Worm (Caenorhabditis elegans) whole organism, L1 larva: ENCODE data around the gene srx-33.

Experiments
- C16A3.4 ChIP-seq: fragments of 150-350 bp; optimal IDR thresholded peaks from 2 replicates; lab custom pipeline; 2014; ENCODE audit warnings: missing biosample characterization, missing genetic modification characterization
- F16B12.6 ChIP-seq: fragments of 150-350 bp; optimal IDR thresholded peaks from 2 replicates; lab custom pipeline; 2014; ENCODE audit warnings: missing biosample characterization, missing genetic modification characterization
- alr-1 ChIP-seq: fragments of 200-800 bp; sonication (Bioruptor generic); optimal IDR thresholded peaks from 2 replicates; lab custom pipeline; 2018; ENCODE audit warnings: borderline replicate concordance, mild to moderate bottlenecking, missing genetic modification characterization, missing compliant biosample characterization
- aly-2 ChIP-seq: fragments of 150-350 bp; optimal IDR thresholded peaks from 2 replicates; lab custom pipeline; 2014; ENCODE audit warnings: missing biosample characterization, missing genetic modification characterization
- ama-1 ChIP-seq: fragments of 150-350 bp; optimal IDR thresholded peaks from 2 replicates; lab custom pipeline; 2014
- blmp-1 ChIP-seq: fragments of 150-350 bp; optimal IDR thresholded peaks from 2 replicates; lab custom pipeline; 2014; ENCODE audit warnings: missing biosample characterization, missing genetic modification characterization
- ceh-63 ChIP-seq: fragments of 200-800 bp; sonication (Bioruptor generic); optimal IDR thresholded peaks from 2 replicates; lab custom pipeline; 2018; ENCODE audit warnings: mild to moderate bottlenecking, missing genetic modification characterization, missing compliant biosample characterization
- ceh-8 ChIP-seq: fragments of 200-800 bp; sonication (Bioruptor generic); optimal IDR thresholded peaks from 2 replicates; lab custom pipeline; 2018; ENCODE audit warnings: mild to moderate bottlenecking, missing genetic modification characterization, moderate library complexity, missing compliant biosample characterization
- ceh-82 ChIP-seq, 3 experiments: fragments of 150-350 bp in 1 of 3; sonication (generic microtip) in 2 of 3; optimal IDR thresholded peaks; 2 replicates each; lab custom pipeline; 2014 to 2017; ENCODE audit warnings: missing biosample characterization in 3 of 3, missing genetic modification characterization in 3 of 3
- ceh-88 ChIP-seq: fragments of 200-800 bp; sonication (Bioruptor generic); IDR thresholded peaks from 2 replicates; pipeline ENCODE4 v1.3.6; 2022; ENCODE audit warnings: missing genetic modification characterization, missing compliant biosample characterization
- ces-1 ChIP-seq: fragments of 150-350 bp; optimal IDR thresholded peaks from 2 replicates; lab custom pipeline; 2014; ENCODE audit warnings: missing biosample characterization, missing genetic modification reagents, missing genetic modification characterization
- efl-1 ChIP-seq, 4 experiments: fragments of 150-350 bp; optimal IDR thresholded peaks in 3 of 4; peaks in 1 of 4; 1 replicate in 1 of 4; 2 replicates in 3 of 4; lab custom pipeline; 2014; ENCODE audit warnings: missing biosample characterization in 2 of 4, missing genetic modification characterization in 2 of 4, missing genetic modification reagents in 2 of 4
- egl-27 ChIP-seq, 2 experiments: fragments of 150-350 bp in 1 of 2; sonication (generic microtip); optimal IDR thresholded peaks; 3 replicates each; lab custom pipeline; 2017 to 2018; ENCODE audit warnings: missing biosample characterization in 2 of 2, missing genetic modification characterization in 2 of 2, missing genetic modification reagents in 2 of 2
- elt-2 ChIP-seq: sonication (generic microtip); optimal IDR thresholded peaks from 2 replicates; lab custom pipeline; 2016; ENCODE audit warnings: missing genetic modification characterization, mild to moderate bottlenecking, inconsistent platforms, missing compliant biosample characterization, missing genetic modification reagents
- ets-5 ChIP-seq: fragments of 200-800 bp; sonication (Bioruptor generic); IDR thresholded peaks from 2 replicates; pipeline ENCODE4 v1.3.6; 2022; ENCODE audit warnings: missing genetic modification characterization, missing compliant biosample characterization
- fkh-4 ChIP-seq: sonication (generic microtip); optimal IDR thresholded peaks from 2 replicates; lab custom pipeline; 2016; ENCODE audit warnings: missing compliant biosample characterization, missing genetic modification characterization, borderline replicate concordance
- fos-1 ChIP-seq: fragments of 150-350 bp; optimal IDR thresholded peaks from 2 replicates; lab custom pipeline; 2014; ENCODE audit warnings: missing biosample characterization, missing genetic modification characterization
- hlh-17 ChIP-seq: fragments of 200-800 bp; sonication (Bioruptor generic); optimal IDR thresholded peaks from 2 replicates; lab custom pipeline; 2018; ENCODE audit warnings: missing genetic modification characterization, mild to moderate bottlenecking, missing compliant biosample characterization, moderate library complexity, borderline replicate concordance
- hpl-2 ChIP-seq: fragments of 150-350 bp; optimal IDR thresholded peaks from 2 replicates; lab custom pipeline; 2014; ENCODE audit warnings: missing biosample characterization, missing genetic modification reagents, missing genetic modification characterization
- isw-1 ChIP-seq: fragments of 200-800 bp; sonication (Bioruptor generic); IDR thresholded peaks from 2 replicates; pipeline ENCODE4 v1.3.6; 2022; ENCODE audit warnings: missing genetic modification characterization, missing compliant biosample characterization
- lin-14 ChIP-seq: fragments of 200-800 bp; sonication (Bioruptor generic); optimal IDR thresholded peaks from 2 replicates; lab custom pipeline; 2018; ENCODE audit warnings: mild to moderate bottlenecking, missing genetic modification characterization, moderate library complexity, missing compliant biosample characterization
- lin-35 ChIP-seq, 2 experiments: fragments of 150-350 bp; optimal IDR thresholded peaks; 2 replicates each; lab custom pipeline; 2014; ENCODE audit warnings: missing biosample characterization in 2 of 2, missing genetic modification characterization in 2 of 2, missing genetic modification reagents in 2 of 2
- lin-39 ChIP-seq: fragments of 150-350 bp; optimal IDR thresholded peaks from 2 replicates; lab custom pipeline; 2014; ENCODE audit warnings: missing biosample characterization, missing genetic modification reagents, missing genetic modification characterization
- lir-3 ChIP-seq: sonication (generic microtip); optimal IDR thresholded peaks from 2 replicates; lab custom pipeline; 2016; ENCODE audit warnings: mild to moderate bottlenecking, missing genetic modification characterization, moderate library complexity, missing compliant biosample characterization; ENCODE audit not compliant: poor library complexity
- lsy-2 ChIP-seq, 2 experiments: fragments of 150-350 bp; optimal IDR thresholded peaks; 2 replicates each; lab custom pipeline; 2014; ENCODE audit warnings: missing biosample characterization in 2 of 2, missing genetic modification characterization in 2 of 2
- mab-9 ChIP-seq: fragments of 200-800 bp; sonication (Bioruptor generic); IDR thresholded peaks from 2 replicates; pipeline ENCODE4 v1.3.6; 2022; ENCODE audit warnings: missing genetic modification reagents, missing genetic modification characterization, missing compliant biosample characterization
- mdl-1 ChIP-seq, 2 experiments: fragments of 150-350 bp; optimal IDR thresholded peaks; 2 replicates each; lab custom pipeline; 2014 to 2017; ENCODE audit warnings: missing biosample characterization in 2 of 2, missing genetic modification characterization in 2 of 2, inconsistent platforms in 1 of 2
- mef-2 ChIP-seq: fragments of 150-350 bp; optimal IDR thresholded peaks from 2 replicates; lab custom pipeline; 2014; ENCODE audit warnings: missing biosample characterization, missing genetic modification characterization
- nhr-11 ChIP-seq: fragments of 150-350 bp; optimal IDR thresholded peaks from 2 replicates; lab custom pipeline; 2014; ENCODE audit warnings: missing biosample characterization, missing genetic modification characterization
- nhr-12 ChIP-seq: sonication (generic microtip); optimal IDR thresholded peaks from 2 replicates; lab custom pipeline; 2017; ENCODE audit warnings: missing biosample characterization, missing genetic modification characterization
- nhr-19 ChIP-seq: fragments of 200-800 bp; sonication (Bioruptor generic); conservative IDR thresholded peaks from 2 replicates; pipeline ENCODE4 v1.3.6; 2022; ENCODE audit warnings: missing genetic modification characterization, missing compliant biosample characterization
- nhr-20 ChIP-seq: sonication (generic microtip); optimal IDR thresholded peaks from 2 replicates; lab custom pipeline; 2016; ENCODE audit warnings: mild to moderate bottlenecking, missing genetic modification characterization, missing compliant biosample characterization
- nhr-47 ChIP-seq: sonication (generic microtip); optimal IDR thresholded peaks from 2 replicates; lab custom pipeline; 2016; ENCODE audit warnings: mild to moderate bottlenecking, missing genetic modification characterization, moderate library complexity, missing compliant biosample characterization
- nhr-71 ChIP-seq: sonication (generic microtip); optimal IDR thresholded peaks from 2 replicates; lab custom pipeline; 2016; ENCODE audit warnings: mild to moderate bottlenecking, missing genetic modification characterization, moderate library complexity, missing compliant biosample characterization
- nhr-76 ChIP-seq: sonication (generic microtip); optimal IDR thresholded peaks from 2 replicates; lab custom pipeline; 2017; ENCODE audit warnings: missing biosample characterization, missing genetic modification characterization
- nhr-84 ChIP-seq: sonication (generic microtip); optimal IDR thresholded peaks from 2 replicates; lab custom pipeline; 2017; ENCODE audit warnings: missing biosample characterization, missing genetic modification characterization
- nhr-85 ChIP-seq: sonication (generic microtip); peaks from one replicate; lab custom pipeline; 2016; ENCODE audit warnings: missing genetic modification characterization, inconsistent platforms, missing compliant biosample characterization
- nhr-90 ChIP-seq: sonication (generic microtip); optimal IDR thresholded peaks from 2 replicates; lab custom pipeline; 2016; ENCODE audit warnings: mild to moderate bottlenecking, missing genetic modification characterization, missing compliant biosample characterization; ENCODE audit not compliant: poor library complexity
- snu-23 ChIP-seq: sonication (generic microtip); optimal IDR thresholded peaks from 2 replicates; lab custom pipeline; 2016; ENCODE audit warnings: missing genetic modification characterization, missing compliant biosample characterization
- sox-4 ChIP-seq: sonication (generic microtip); optimal IDR thresholded peaks from 2 replicates; lab custom pipeline; 2016; ENCODE audit warnings: missing genetic modification characterization, missing compliant biosample characterization
- sptf-1 ChIP-seq: fragments of 150-350 bp; optimal IDR thresholded peaks from 2 replicates; lab custom pipeline; 2014; ENCODE audit warnings: missing biosample characterization, missing genetic modification characterization
- sup-37 ChIP-seq: fragments of 200-800 bp; sonication (Bioruptor generic); optimal IDR thresholded peaks from 2 replicates; lab custom pipeline; 2018; ENCODE audit warnings: mild to moderate bottlenecking, missing genetic modification characterization, missing compliant biosample characterization
- tbx-2 ChIP-seq: sonication (generic microtip); optimal IDR thresholded peaks from 2 replicates; lab custom pipeline; 2016; ENCODE audit warnings: missing genetic modification characterization, missing compliant biosample characterization
- unc-130 ChIP-seq: fragments of 150-350 bp; optimal IDR thresholded peaks from 2 replicates; lab custom pipeline; 2017; ENCODE audit warnings: missing biosample characterization, missing genetic modification characterization, inconsistent platforms
- vab-15 ChIP-seq: sonication (generic microtip); optimal IDR thresholded peaks from 2 replicates; lab custom pipeline; 2017; ENCODE audit warnings: missing genotype, mild to moderate bottlenecking, missing genetic modification characterization, missing compliant biosample characterization
- zag-1 ChIP-seq: fragments of 150-350 bp; optimal IDR thresholded peaks from 2 replicates; lab custom pipeline; 2014; ENCODE audit warnings: missing biosample characterization, missing genetic modification characterization

Gene srx-33

DNA sequence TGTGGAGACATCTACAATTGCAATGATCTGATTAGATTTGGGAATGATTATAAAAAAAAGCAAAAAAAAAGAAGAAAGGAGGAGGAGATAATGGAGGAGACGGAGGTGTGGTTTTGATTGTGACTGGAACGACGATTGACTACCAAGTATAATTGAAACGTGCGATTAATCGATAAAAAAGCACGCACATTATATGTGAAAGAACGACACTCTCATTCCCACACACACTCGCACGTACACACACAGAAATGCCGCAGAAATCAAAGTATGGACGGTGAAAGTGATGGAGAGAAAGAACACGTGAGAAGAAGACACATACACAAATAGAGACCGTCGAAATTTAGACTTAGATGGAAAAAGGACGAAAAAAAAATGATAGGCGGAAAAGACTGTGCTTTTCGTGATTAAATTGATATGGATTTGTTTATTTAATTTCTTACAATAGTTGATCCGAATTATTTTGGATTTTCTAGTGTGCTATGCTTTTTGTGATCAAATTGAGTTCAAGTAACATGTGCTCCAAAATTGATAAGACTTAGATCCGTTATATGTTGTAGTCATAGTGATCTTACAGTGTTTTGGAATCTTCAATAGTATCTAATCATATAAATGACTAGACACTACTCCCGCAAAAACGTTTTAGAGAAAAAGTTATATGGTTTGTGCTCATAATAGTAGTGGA lies 24.8 kb downstream of the srx-33 start, which contains the start of gene nhr-135 (continued):
- TF ChIP-seq nhr-19 (GFP tag; lab: Robert Waterston, UW): peak; percentile 25
- peak; percentile 81 for TF ChIP-seq elt-2
- TF ChIP-seq unc-130 (tag; lab: Kevin White, UChicago): peak; percentile 56
- TF ChIP-seq blmp-1 (tag; lab: Kevin White, UChicago): peak; percentile 99
- peak; percentile 66 for TF ChIP-seq nhr-71
- no peak for TF ChIP-seq nhr-84 (tag; lab: Kevin White, UChicago)
- peak in 1 of 2 experiments; percentile 77 for TF ChIP-seq lin-35 (GFP tag; optimal IDR thresholded peaks at IDR 0.05; lab: Kevin White, UChicago)

DNA sequence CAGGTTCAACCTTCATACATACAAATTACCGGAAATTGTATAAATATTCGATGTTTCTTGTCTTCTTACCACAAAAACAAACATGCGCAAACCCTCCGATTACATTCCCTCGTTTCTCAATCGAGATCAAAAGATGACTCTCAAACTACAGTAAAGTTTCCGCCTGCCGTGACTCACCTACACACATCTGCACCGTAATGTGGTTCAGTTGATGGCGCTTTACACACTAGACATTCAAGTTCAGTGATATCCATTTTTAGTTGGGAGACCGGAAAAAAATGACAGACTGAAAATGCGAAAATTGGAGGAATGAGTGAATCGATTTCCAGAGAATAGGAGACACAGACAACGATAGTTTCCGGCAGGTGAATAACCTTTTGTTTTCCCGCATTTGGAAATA lies 27.4 kb downstream of the srx-33 start, which contains the start of gene nhr-286:
nhr-286 (minus strand) TSS at position 324 of the 400 bp plus-strand sequence.
- TF ChIP-seq nhr-90 (tag; lab: Kevin White, UChicago) (no peak), egl-27 (tag; optimal IDR thresholded peaks at IDR 0.05; lab: Kevin White, UChicago) (no peak), hpl-2 (GFP tag; lab: Kevin White, UChicago) (no peak), nhr-12 (no peak), fkh-4 (tag; lab: Kevin White, UChicago) (no peak), lin-39 (tag; lab: Kevin White, UChicago) (no peak), F16B12.6 (tag; lab: Kevin White, UChicago) (no peak), mdl-1 (tag; optimal IDR thresholded peaks at IDR 0.05; lab: Kevin White, UChicago) (no peak), ceh-8 (GFP tag; lab: Kevin White, UChicago) (no peak), lir-3 (tag; lab: Kevin White, UChicago) (no peak), nhr-85 (tag; lab: Kevin White, UChicago) (peak; percentile 50), fos-1 (tag; lab: Kevin White, UChicago) (no peak), alr-1 (tag; lab: Kevin White, UChicago) (no peak), lsy-2 (tag; optimal IDR thresholded peaks at IDR 0.05; lab: Kevin White, UChicago) (no peak), ama-1 (lab: Kevin White, UChicago) (peak; percentile 39), aly-2 (tag; lab: Kevin White, UChicago) (no peak), nhr-20 (tag; lab: Kevin White, UChicago) (peak; percentile 51), tbx-2 (no peak), nhr-11 (tag; lab: Kevin White, UChicago) (no peak), ceh-88 (GFP tag; lab: Robert Waterston, UW) (no peak), isw-1 (no peak), ets-5 (no peak), nhr-71 (no peak)

DNA sequence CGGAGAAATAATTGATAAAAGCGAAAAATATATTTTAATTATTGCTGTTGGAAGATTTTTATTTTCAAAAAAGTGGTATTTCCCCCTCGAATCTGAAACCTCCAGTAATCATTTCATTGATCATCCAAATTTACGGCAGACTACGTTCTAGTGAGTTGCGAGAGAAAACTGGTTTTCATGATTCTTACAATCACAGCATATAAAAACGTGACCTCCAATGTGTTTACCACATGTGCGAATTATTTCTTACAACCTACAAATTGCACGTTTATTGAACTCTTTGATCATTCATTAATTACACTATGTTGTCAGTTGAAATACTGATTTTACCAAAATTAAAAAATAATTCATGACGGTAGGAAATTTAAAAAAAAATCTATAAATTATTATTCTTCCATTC lies 29.5 kb downstream of the srx-33 start:
- TF ChIP-seq mab-9 (GFP tag; lab: Robert Waterston, UW) (no peak), efl-1 (optimal IDR thresholded peaks at IDR 0.05; lab: Kevin White, UChicago) (peak in 1 of 2 experiments; percentile 40), efl-1 (GFP tag; optimal IDR thresholded peaks at IDR 0.05 in 1 of 2; lab: Kevin White, UChicago) (peak; percentile 10 to 94), tbx-2 (peak; percentile 67), blmp-1 (tag; lab: Kevin White, UChicago) (peak; percentile 70), nhr-19 (GFP tag; lab: Robert Waterston, UW) (peak; percentile 71), sptf-1 (no peak), mef-2 (tag; lab: Kevin White, UChicago) (no peak), nhr-20 (tag; lab: Kevin White, UChicago) (peak; percentile 100), lin-39 (tag; lab: Kevin White, UChicago) (no peak), nhr-47 (peak; percentile 27), nhr-90 (tag; lab: Kevin White, UChicago) (peak; percentile 65), unc-130 (tag; lab: Kevin White, UChicago) (peak; percentile 16), nhr-76 (no peak), nhr-11 (tag; lab: Kevin White, UChicago) (no peak), vab-15 (peak; percentile 61), ceh-63 (GFP tag; lab: Kevin White, UChicago) (no peak), ceh-82 (tag; optimal IDR thresholded peaks at IDR 0.05; lab: Kevin White, UChicago) (no peak), lin-14 (GFP tag; lab: Kevin White, UChicago) (peak; percentile 80), lir-3 (tag; lab: Kevin White, UChicago) (peak; percentile 44), sox-4 (tag; lab: Kevin White, UChicago) (no peak), snu-23 (GFP tag; lab: Kevin White, UChicago) (peak; percentile 73), sup-37 (GFP tag; lab: Kevin White, UChicago) (no peak), mdl-1 (tag; optimal IDR thresholded peaks at IDR 0.05; lab: Kevin White, UChicago) (peak in 1 of 2 experiments; percentile 72), zag-1 (tag; lab: Kevin White, UChicago) (no peak), hlh-17 (GFP tag; lab: Kevin White, UChicago) (no peak), nhr-85 (tag; lab: Kevin White, UChicago) (peak; percentile 97), C16A3.4 (tag; lab: Kevin White, UChicago) (peak; percentile 42), lsy-2 (tag; optimal IDR thresholded peaks at IDR 0.05; lab: Kevin White, UChicago) (peak; percentile 36 to 53), ces-1 (GFP tag; lab: Kevin White, UChicago) (no peak)
